Worm (Caenorhabditis elegans): ENCODE results near the gene tps-2.
A peak's percentile ranks its signal among the peaks of the same experiment; 100 is the strongest.

tps-2 gene

ce11 chrII:14622758-14623157 lies 22.1 kb downstream of the tps-2 start, which contains the start of gene mltn-10:
Gene mltn-10 (plus strand): TSS chrII:14623058.
- TF ChIP-seq zip-4 (GFP tag; optimal IDR thresholded peaks at IDR 0.05) = no peak
- TF ChIP-seq pag-3 (tag; optimal IDR thresholded peaks at IDR 0.05; ENCODE audit: borderline replicate concordance, insufficient read depth) = no peak
- TF ChIP-seq egl-13 (tag; optimal IDR thresholded peaks at IDR 0.05) = no peak
- TF ChIP-seq ceh-90 (tag; optimal IDR thresholded peaks at IDR 0.05) = no peak
- TF ChIP-seq hlh-17 (GFP tag; optimal IDR thresholded peaks at IDR 0.05; ENCODE audit: borderline replicate concordance) = no peak
- TF ChIP-seq C04F5.9 (tag; optimal IDR thresholded peaks at IDR 0.05) = no peak

- TF ChIP-seq blmp-1 (tag; optimal IDR thresholded peaks at IDR 0.05) (peak; percentile 97), efl-3 (GFP tag; optimal IDR thresholded peaks at IDR 0.05) (no peak)
Observed at ce11 chrII:14626883-14627282, 26.2 kb downstream of the tps-2 start.

ce11 chrII:14627330-14627729 lies 26.6 kb downstream of the tps-2 start, which contains the start of gene tag-297:
Gene tag-297 (plus strand): TSS chrII:14627630.
- TF ChIP-seq elt-2 (tag; optimal IDR thresholded peaks at IDR 0.05) = no peak
- no peak for TF ChIP-seq ets-5 (GFP tag; IDR thresholded peaks at IDR 0.05)
- no peak for TF ChIP-seq fos-1 (tag; optimal IDR thresholded peaks at IDR 0.05)
- no peak for TF ChIP-seq dsc-1 (tag; optimal IDR thresholded peaks at IDR 0.05)
- no peak for TF ChIP-seq zip-4 (GFP tag; optimal IDR thresholded peaks at IDR 0.05)

ce11 chrII:14632823-14633222 lies 32.1 kb downstream of the tps-2 start, which contains the start of gene C38C6.3:
Gene C38C6.3 (plus strand): TSS chrII:14633123.
- TF ChIP-seq swsn-7 (tag; optimal IDR thresholded peaks at IDR 0.05) (no peak), nhr-11 (tag; optimal IDR thresholded peaks at IDR 0.05) (no peak)

ce11 chrII:14634042-14634441 lies 33.3 kb downstream of the tps-2 start:
- TF ChIP-seq pax-3 (tag; optimal IDR thresholded peaks at IDR 0.05) (no peak), fkh-10 (GFP tag; optimal IDR thresholded peaks at IDR 0.05) (no peak), nhr-85 (tag) (no peak), unc-62 (GFP tag; optimal IDR thresholded peaks at IDR 0.05) (no peak), lin-35 (GFP tag; optimal IDR thresholded peaks at IDR 0.05) (no peak), hpl-2 (GFP tag; optimal IDR thresholded peaks at IDR 0.05) (no peak), zip-4 (GFP tag; optimal IDR thresholded peaks at IDR 0.05) (no peak), dsc-1 (tag; optimal IDR thresholded peaks at IDR 0.05) (no peak), hlh-17 (GFP tag; optimal IDR thresholded peaks at IDR 0.05; ENCODE audit: borderline replicate concordance) (no peak)

ce11 chrII:14635179-14635578 lies 34.5 kb downstream of the tps-2 start:
- TF ChIP-seq ceh-82 (tag; optimal IDR thresholded peaks at IDR 0.05) = peak; percentile 12 to 60 (median 52)
- TF ChIP-seq isw-1 (GFP tag; IDR thresholded peaks at IDR 0.05) = peak; percentile 59
- peak in 1 of 2 experiments; percentile 21 for TF ChIP-seq mdl-1 (tag; optimal IDR thresholded peaks at IDR 0.05)
- TF ChIP-seq lir-3 (tag; optimal IDR thresholded peaks at IDR 0.05; ENCODE audit: poor library complexity) = peak; percentile 21
- no peak for TF ChIP-seq vab-15 (tag; optimal IDR thresholded peaks at IDR 0.05)
- TF ChIP-seq hlh-4 (tag; optimal IDR thresholded peaks at IDR 0.05) = no peak
- no peak for TF ChIP-seq unc-62 (GFP tag; optimal IDR thresholded peaks at IDR 0.05)
- TF ChIP-seq lin-39 (tag; optimal IDR thresholded peaks at IDR 0.05) = no peak
- TF ChIP-seq irx-1 (tag; optimal IDR thresholded peaks at IDR 0.05) = peak; percentile 32
- TF ChIP-seq efl-1 (optimal IDR thresholded peaks at IDR 0.05) = peak; percentile 49 to 50
- TF ChIP-seq efl-1 (GFP tag; optimal IDR thresholded peaks at IDR 0.05 in 1 of 2) = peak; percentile 34 to 94
- TF ChIP-seq pqm-1 (tag; optimal IDR thresholded peaks at IDR 0.05) = no peak
- no peak for TF ChIP-seq tlp-1 (tag; optimal IDR thresholded peaks at IDR 0.05)
- no peak for TF ChIP-seq sox-4 (tag; optimal IDR thresholded peaks at IDR 0.05)
- TF ChIP-seq egl-27 (tag; optimal IDR thresholded peaks at IDR 0.05) = no peak
- peak; percentile 39 for TF ChIP-seq nhr-90 (tag; optimal IDR thresholded peaks at IDR 0.05; ENCODE audit: poor library complexity)
- TF ChIP-seq nhr-85 (tag) = no peak
- no peak for TF ChIP-seq nhr-76 (tag; optimal IDR thresholded peaks at IDR 0.05)
- peak; percentile 45 for TF ChIP-seq dsc-1 (tag; optimal IDR thresholded peaks at IDR 0.05)
- peak; percentile 90 for TF ChIP-seq snpc-4 (tag; optimal IDR thresholded peaks at IDR 0.05)
- peak; percentile 71 for TF ChIP-seq unc-130 (tag; optimal IDR thresholded peaks at IDR 0.05)
- TF ChIP-seq fkh-8 (tag; optimal IDR thresholded peaks at IDR 0.05) = peak; percentile 39
- no peak for TF ChIP-seq pag-3 (tag; optimal IDR thresholded peaks at IDR 0.05; ENCODE audit: borderline replicate concordance, insufficient read depth)
- no peak for TF ChIP-seq ama-1 (optimal IDR thresholded peaks at IDR 0.05)
- TF ChIP-seq sup-37 (GFP tag; optimal IDR thresholded peaks at IDR 0.05) = no peak
- TF ChIP-seq nhr-84 (tag; optimal IDR thresholded peaks at IDR 0.05) = no peak
- TF ChIP-seq nhr-19 (GFP tag; conservative IDR thresholded peaks at IDR 0.05) = peak; percentile 66
